Worm (Caenorhabditis elegans): ENCODE results near the gene grl-10.

ce11 chrV:7785885-7786284, 11.5 kb downstream of the grl-10 start:
- TF ChIP-seq elt-1 (tag; optimal IDR thresholded peaks at IDR 0.05; ENCODE audit: borderline replicate concordance, insufficient read depth) (no peak), nhr-76 (tag; optimal IDR thresholded peaks at IDR 0.05) (no peak), ztf-11 (tag; optimal IDR thresholded peaks at IDR 0.05) (no peak), pha-4 (tag; optimal IDR thresholded peaks at IDR 0.05) (no peak), unc-62 (GFP tag; optimal IDR thresholded peaks at IDR 0.05) (no peak), nhr-28 (tag; optimal IDR thresholded peaks at IDR 0.05) (no peak), M03D4.4 (tag; optimal IDR thresholded peaks at IDR 0.05) (no peak), nhr-237 (tag; optimal IDR thresholded peaks at IDR 0.05) (no peak), lin-13 (tag; optimal IDR thresholded peaks at IDR 0.05) (no peak), ces-1 (GFP tag; optimal IDR thresholded peaks at IDR 0.05) (no peak), cnd-1 (tag; optimal IDR thresholded peaks at IDR 0.05) (no peak), lsy-2 (tag; optimal IDR thresholded peaks at IDR 0.05) (no peak)
